Fruit fly (Drosophila melanogaster) whole organism, embryonic: ENCODE results near the gene lilli.

Source experiments
- Atf-2 ChIP-seq: fragments of 200-800 bp; sonication (Bioruptor generic); optimal IDR thresholded peaks from 2 replicates; lab custom pipeline; 2016; ENCODE audit warnings: missing biosample characterization, missing genetic modification characterization
- CG13775 ChIP-seq: fragments of 200-800 bp; sonication (Bioruptor generic); optimal IDR thresholded peaks from 3 replicates; lab custom pipeline; 2017; ENCODE audit warnings: missing biosample characterization, mild to moderate bottlenecking, missing genetic modification characterization
- CG14667 ChIP-seq: fragments of 200-800 bp; sonication (Bioruptor generic); IDR thresholded peaks from 2 replicates; pipeline ENCODE4 v1.3.6; 2022; ENCODE audit warnings: missing biosample characterization, missing genetic modification characterization
- CG17385 ChIP-seq: fragments of 200-800 bp; sonication (Bioruptor generic); optimal IDR thresholded peaks from 3 replicates; lab custom pipeline; 2018; ENCODE audit warnings: missing biosample characterization, mild to moderate bottlenecking, missing genetic modification characterization
- CG7372 ChIP-seq: fragments of 200-800 bp; sonication (Bioruptor generic); IDR thresholded peaks from 2 replicates; pipeline ENCODE4 v1.3.6; 2022; ENCODE audit warnings: missing biosample characterization, missing genetic modification characterization
- Fer3 ChIP-seq: fragments of 200-800 bp; sonication (Bioruptor generic); optimal IDR thresholded peaks from 2 replicates; lab custom pipeline; 2018; ENCODE audit warnings: missing biosample characterization, mild to moderate bottlenecking, missing genetic modification characterization, moderate library complexity
- HLH3B ChIP-seq: fragments of 200-800 bp; sonication (Bioruptor generic); IDR thresholded peaks from 2 replicates; pipeline ENCODE4 v1.3.6; 2022; ENCODE audit warnings: missing biosample characterization, missing genetic modification characterization
- dan ChIP-seq: fragments of 200-800 bp; sonication (Bioruptor generic); IDR thresholded peaks from 2 replicates; pipeline ENCODE4 v1.3.6; 2022; ENCODE audit warnings: missing biosample characterization, missing genetic modification characterization
- ham ChIP-seq: fragments of 200-800 bp; sonication (Bioruptor generic); IDR thresholded peaks from 2 replicates; pipeline ENCODE4 v1.3.6; 2022; ENCODE audit warnings: missing biosample characterization, missing genetic modification characterization
- sug ChIP-seq: fragments of 200-800 bp; optimal IDR thresholded peaks from 2 replicates; lab custom pipeline; 2019; ENCODE audit warnings: missing biosample characterization, mild to moderate bottlenecking, missing genetic modification characterization, moderate library complexity
- tna ChIP-seq: fragments of 200-800 bp; sonication (Bioruptor generic); IDR thresholded peaks from 2 replicates; pipeline ENCODE4 v1.3.6; 2022; ENCODE audit warnings: missing biosample characterization, missing genetic modification characterization; ENCODE audit not compliant: partially characterized antibody
- zen2 ChIP-seq: fragments of 200-800 bp; sonication (Bioruptor generic); IDR thresholded peaks from 3 replicates; pipeline ENCODE4 v1.3.6; 2022; ENCODE audit warnings: missing biosample characterization, missing genetic modification characterization; ENCODE audit not compliant: partially characterized antibody

DNA sequence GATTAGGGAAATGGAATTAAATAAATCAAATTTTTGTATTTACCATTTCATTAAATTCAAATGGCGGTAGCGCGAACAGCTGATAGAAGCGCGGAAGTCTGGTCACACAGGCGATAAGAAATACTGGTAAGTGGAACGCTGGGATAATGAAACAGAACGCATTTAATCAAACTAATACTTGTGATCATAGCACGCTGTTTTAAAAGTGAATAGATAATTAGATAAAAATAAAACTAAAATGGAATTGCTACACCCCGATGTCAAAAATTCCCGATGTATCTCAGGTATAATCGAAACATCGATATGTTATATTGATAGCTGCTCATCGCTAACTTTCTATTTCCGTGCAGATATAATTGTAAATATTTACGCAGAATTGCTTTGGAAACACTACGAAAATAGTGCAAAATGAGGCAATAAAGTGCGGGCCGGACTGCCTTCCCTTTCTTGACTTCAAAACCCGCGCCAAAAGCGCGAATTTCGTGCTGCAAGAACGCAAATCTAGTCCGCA lies 107.0 kb downstream of the lilli start, which contains the start of the genes okr and CG3558:
- TF ChIP-seq ham (GFP tag; lab: Robert Waterston, UW) (no peak), sug (no peak), CG13775 (no peak), CG17385 (GFP tag; lab: Kevin White, UChicago) (no peak), tna (GFP tag; lab: Robert Waterston, UW) (peak; percentile 47; the same call in 1 of the 2 replicates), dan (GFP tag; lab: Robert Waterston, UW) (no peak), HLH3B (GFP tag; lab: Robert Waterston, UW) (no peak), zen2 (GFP tag; lab: Robert Waterston, UW) (peak; percentile 70; the same call in 1 of the 3 replicates), Atf-2 (no peak), CG7372 (GFP tag; lab: Robert Waterston, UW) (no peak), CG14667 (GFP tag; lab: Robert Waterston, UW) (no peak), Fer3 (no peak)
